Fruit fly (Drosophila melanogaster) whole organism, embryonic: ENCODE measurements around the gene Sfp79B.

Source experiments
- Bgb ChIP-seq: fragments of 200-800 bp; sonication (Bioruptor generic); IDR thresholded peaks from 2 replicates; pipeline ENCODE4 v1.3.6; 2022; ENCODE audit warnings: missing biosample characterization, missing genetic modification characterization; ENCODE audit not compliant: partially characterized antibody
- BtbVII ChIP-seq: fragments of 200-800 bp; sonication (Bioruptor generic); optimal IDR thresholded peaks from 3 replicates; lab custom pipeline; 2017; ENCODE audit warnings: missing biosample characterization, mild to moderate bottlenecking, missing genetic modification characterization
- CG10543 ChIP-seq: fragments of 200-800 bp; sonication (Bioruptor generic); optimal IDR thresholded peaks from 3 replicates; lab custom pipeline; 2017; ENCODE audit warnings: missing biosample characterization, mild to moderate bottlenecking, missing genetic modification characterization, moderate library complexity
- CG10979 ChIP-seq: fragments of 200-800 bp; sonication (Bioruptor generic); optimal IDR thresholded peaks from 2 replicates; lab custom pipeline; 2018; ENCODE audit warnings: missing biosample characterization, mild to moderate bottlenecking, missing genetic modification characterization, moderate library complexity
- CG11456 ChIP-seq: fragments of 200-800 bp; sonication (Bioruptor generic); IDR thresholded peaks from 3 replicates; pipeline ENCODE4 v1.3.6; 2022; ENCODE audit warnings: missing biosample characterization, missing genetic modification characterization
- CG12769 ChIP-seq: fragments of 200-800 bp; sonication (Bioruptor generic); optimal IDR thresholded peaks from 2 replicates; lab custom pipeline; 2019; ENCODE audit warnings: missing biosample characterization, mild to moderate bottlenecking, missing genetic modification characterization, moderate library complexity
- CG12942 ChIP-seq: fragments of 200-800 bp; sonication (Bioruptor generic); optimal IDR thresholded peaks from 3 replicates; lab custom pipeline; 2016; ENCODE audit warnings: missing biosample characterization, missing genetic modification characterization
- CG13775 ChIP-seq: fragments of 200-800 bp; sonication (Bioruptor generic); optimal IDR thresholded peaks from 3 replicates; lab custom pipeline; 2017; ENCODE audit warnings: missing biosample characterization, mild to moderate bottlenecking, missing genetic modification characterization
- CG14710 ChIP-seq: fragments of 200-800 bp; sonication (Bioruptor generic); optimal IDR thresholded peaks from 3 replicates; lab custom pipeline; 2019; ENCODE audit warnings: missing biosample characterization, mild to moderate bottlenecking, missing genetic modification characterization, moderate library complexity
- CG14860 ChIP-seq: fragments of 200-800 bp; sonication (Bioruptor generic); IDR thresholded peaks from 3 replicates; pipeline ENCODE4 v1.3.6; 2022; ENCODE audit warnings: missing biosample characterization, missing genetic modification characterization; ENCODE audit not compliant: partially characterized antibody
- CG15601 ChIP-seq: fragments of 200-800 bp; sonication (Bioruptor generic); optimal IDR thresholded peaks from 3 replicates; lab custom pipeline; 2019; ENCODE audit warnings: missing biosample characterization, mild to moderate bottlenecking, missing genetic modification characterization, moderate library complexity
- CG17612 ChIP-seq: fragments of 200-800 bp; sonication (Bioruptor generic); IDR thresholded peaks from 2 replicates; pipeline ENCODE4 v1.3.6; 2022; ENCODE audit warnings: missing biosample characterization, missing genetic modification characterization
- CG18262 ChIP-seq: fragments of 200-800 bp; optimal IDR thresholded peaks from 3 replicates; lab custom pipeline; 2019; ENCODE audit warnings: missing biosample characterization, mild to moderate bottlenecking, missing genetic modification characterization, moderate library complexity
- CG2199 ChIP-seq: fragments of 200-800 bp; sonication (Bioruptor generic); IDR thresholded peaks from 3 replicates; pipeline ENCODE4 v1.3.6; 2022; ENCODE audit warnings: missing biosample characterization, missing genetic modification characterization
- CG2889 ChIP-seq: fragments of 200-800 bp; sonication (Bioruptor generic); IDR thresholded peaks from 3 replicates; pipeline ENCODE4 v1.3.6; 2022; ENCODE audit warnings: missing biosample characterization, missing genetic modification characterization
- CG30431 ChIP-seq: fragments of 200-800 bp; sonication (Bioruptor generic); optimal IDR thresholded peaks from 2 replicates; lab custom pipeline; 2017; ENCODE audit warnings: missing biosample characterization, missing genetic modification characterization
- CG3065 ChIP-seq: fragments of 200-800 bp; sonication (Bioruptor generic); optimal IDR thresholded peaks from 2 replicates; lab custom pipeline; 2016; ENCODE audit warnings: missing biosample characterization, missing genetic modification characterization
- CG3281 ChIP-seq: fragments of 200-800 bp; sonication (Bioruptor generic); optimal IDR thresholded peaks from 3 replicates; lab custom pipeline; 2017; ENCODE audit warnings: missing biosample characterization, mild to moderate bottlenecking, missing genetic modification characterization
- CG33213 ChIP-seq: fragments of 200-800 bp; sonication (Bioruptor generic); optimal IDR thresholded peaks from 3 replicates; lab custom pipeline; 2016; ENCODE audit warnings: missing biosample characterization, missing genetic modification characterization
- CG4730 ChIP-seq: fragments of 200-800 bp; sonication (Bioruptor generic); IDR thresholded peaks from 2 replicates; pipeline ENCODE4 v1.3.6; 2022; ENCODE audit warnings: missing biosample characterization, missing genetic modification characterization
- CG7928 ChIP-seq: fragments of 200-800 bp; sonication (Bioruptor generic); optimal IDR thresholded peaks from 2 replicates; lab custom pipeline; 2017; ENCODE audit warnings: missing biosample characterization, mild to moderate bottlenecking, missing genetic modification characterization
- CG8765 ChIP-seq: fragments of 200-800 bp; sonication (Bioruptor generic); IDR thresholded peaks from 2 replicates; pipeline ENCODE4 v1.3.6; 2022; ENCODE audit warnings: missing biosample characterization, missing genetic modification characterization
- CG8944 ChIP-seq: fragments of 200-800 bp; sonication (Bioruptor generic); optimal IDR thresholded peaks from 3 replicates; lab custom pipeline; 2016; ENCODE audit warnings: missing biosample characterization, missing genetic modification characterization
- CHES-1-like ChIP-seq: fragments of 200-800 bp; sonication (Bioruptor generic); optimal IDR thresholded peaks from 2 replicates; lab custom pipeline; 2016; ENCODE audit warnings: missing biosample characterization, missing genetic modification characterization
- Dad ChIP-seq: fragments of 200-800 bp; sonication (Bioruptor generic); optimal IDR thresholded peaks from 3 replicates; lab custom pipeline; 2016; ENCODE audit warnings: missing biosample characterization, missing genetic modification characterization
- Gug ChIP-seq: fragments of 200-800 bp; sonication (Bioruptor generic); IDR thresholded peaks from 4 replicates; pipeline ENCODE4 v1.3.6; 2022; ENCODE audit warnings: missing biosample characterization, missing genetic modification characterization
- Jarid2 ChIP-seq: fragments of 200-800 bp; sonication (Bioruptor generic); optimal IDR thresholded peaks from 3 replicates; lab custom pipeline; 2017; ENCODE audit warnings: mild to moderate bottlenecking, missing biosample characterization, missing genetic modification reagents, missing genetic modification characterization
- Lpt ChIP-seq: fragments of >200 bp; optimal IDR thresholded peaks from 2 replicates; lab custom pipeline; 2018; ENCODE audit warnings: missing biosample characterization, missing genetic modification characterization
- Med ChIP-seq: fragments of 200-800 bp; sonication (Bioruptor generic); peaks from one replicate; lab custom pipeline; 2016; ENCODE audit warnings: missing biosample characterization, missing genetic modification characterization, mild to moderate bottlenecking, inconsistent platforms, moderate library complexity
- Mes4 ChIP-seq: fragments of 200-800 bp; sonication (Bioruptor generic); optimal IDR thresholded peaks from 2 replicates; lab custom pipeline; 2016; ENCODE audit warnings: missing biosample characterization, missing genetic modification characterization
- Mrtf ChIP-seq: fragments of 200-800 bp; sonication (Bioruptor generic); IDR thresholded peaks from 3 replicates; pipeline ENCODE4 v1.3.6; 2022; ENCODE audit warnings: missing biosample characterization, missing genetic modification characterization
- NFAT ChIP-seq: fragments of 200-800 bp; sonication (Bioruptor generic); IDR thresholded peaks from 2 replicates; pipeline ENCODE4 v1.3.6; 2022; ENCODE audit warnings: missing biosample characterization, missing genetic modification characterization
- Neu2 ChIP-seq: fragments of 200-800 bp; sonication (Bioruptor generic); optimal IDR thresholded peaks from 3 replicates; lab custom pipeline; 2016; ENCODE audit warnings: missing biosample characterization, missing genetic modification characterization, borderline replicate concordance
- Ravus ChIP-seq: fragments of 200-800 bp; sonication (Bioruptor generic); IDR thresholded peaks from 2 replicates; pipeline ENCODE4 v1.3.6; 2022; ENCODE audit warnings: missing biosample characterization, missing genetic modification characterization
- crp ChIP-seq, 2 experiments: fragments of 200-800 bp; sonication (Bioruptor generic); optimal IDR thresholded peaks; 2 replicates in 1 of 2; 3 replicates in 1 of 2; lab custom pipeline; 2017; ENCODE audit warnings: missing biosample characterization in 2 of 2, missing genetic modification characterization in 2 of 2, mild to moderate bottlenecking in 1 of 2, moderate library complexity in 1 of 2
- da ChIP-seq: fragments of 200-800 bp; sonication (Bioruptor generic); optimal IDR thresholded peaks from 2 replicates; lab custom pipeline; 2016; ENCODE audit warnings: missing biosample characterization, missing genetic modification characterization
- h ChIP-seq: fragments of >200 bp; optimal IDR thresholded peaks from 2 replicates; lab custom pipeline; 2017
- jumu ChIP-seq: fragments of 200-800 bp; sonication (Bioruptor generic); optimal IDR thresholded peaks from 3 replicates; lab custom pipeline; 2016; ENCODE audit warnings: missing biosample characterization, missing genetic modification characterization
- maf-S ChIP-seq: fragments of 200-800 bp; sonication (Bioruptor generic); optimal IDR thresholded peaks from 2 replicates; lab custom pipeline; 2016; ENCODE audit warnings: missing biosample characterization, missing genetic modification characterization
- mirr ChIP-seq: fragments of 200-800 bp; sonication (Bioruptor generic); optimal IDR thresholded peaks from 3 replicates; lab custom pipeline; 2018; ENCODE audit warnings: missing biosample characterization, mild to moderate bottlenecking, missing genetic modification characterization
- oc ChIP-seq: fragments of 200-800 bp; sonication (Bioruptor generic); optimal IDR thresholded peaks from 2 replicates; lab custom pipeline; 2018; ENCODE audit warnings: missing biosample characterization, mild to moderate bottlenecking, missing genetic modification characterization, moderate library complexity
- phol ChIP-seq: fragments of 200-800 bp; sonication (Bioruptor generic); optimal IDR thresholded peaks from 3 replicates; lab custom pipeline; 2018; ENCODE audit warnings: missing biosample characterization, mild to moderate bottlenecking, missing genetic modification characterization, moderate library complexity
- row ChIP-seq: fragments of 200-800 bp; sonication (Bioruptor generic); IDR thresholded peaks from 3 replicates; pipeline ENCODE4 v1.3.6; 2022; ENCODE audit warnings: missing biosample characterization, missing genetic modification characterization
- stc ChIP-seq: fragments of 200-800 bp; sonication (Bioruptor generic); IDR thresholded peaks from 2 replicates; pipeline ENCODE4 v1.3.6; 2022; ENCODE audit warnings: missing biosample characterization, missing genetic modification characterization
- trem ChIP-seq: fragments of 200-800 bp; optimal IDR thresholded peaks from 3 replicates; lab custom pipeline; 2019; ENCODE audit warnings: missing biosample characterization, mild to moderate bottlenecking, missing genetic modification characterization, moderate library complexity
- usp ChIP-seq: fragments of >200 bp; optimal IDR thresholded peaks from 2 replicates; lab custom pipeline; 2017; ENCODE audit warnings: missing biosample characterization, missing genetic modification characterization
- zen ChIP-seq: fragments of 200-800 bp; sonication (Bioruptor generic); optimal IDR thresholded peaks from 3 replicates; lab custom pipeline; 2018; ENCODE audit warnings: missing biosample characterization, mild to moderate bottlenecking, missing genetic modification characterization, moderate library complexity
- zfh1 ChIP-seq: fragments of 200-800 bp; sonication (Bioruptor generic); IDR thresholded peaks from 3 replicates; pipeline ENCODE4 v1.3.6; 2022; ENCODE audit warnings: missing biosample characterization, missing genetic modification characterization

The Sfp79B gene

dm6 chr3L:22065694-22066093, 14.4 kb upstream of the Sfp79B start, which contains the start of gene CG14561 (continued):
- TF ChIP-seq zen (tag; lab: Kevin White, UChicago) (peak; percentile 46), BtbVII (GFP tag; lab: Kevin White, UChicago) (no peak), Bgb (peak; percentile 97), row (GFP tag; lab: Robert Waterston, UW) (peak; percentile 80), mirr (GFP tag; lab: Kevin White, UChicago) (no peak), CG13775 (GFP tag; lab: Kevin White, UChicago) (no peak), trem (tag; lab: Kevin White, UChicago) (peak; percentile 71), CG11456 (peak; percentile 20; the same call in 2 of the 3 replicates), jumu (GFP tag; lab: Kevin White, UChicago) (peak; percentile 8), CG2199 (GFP tag; lab: Robert Waterston, UW) (peak; percentile 100)

DNA sequence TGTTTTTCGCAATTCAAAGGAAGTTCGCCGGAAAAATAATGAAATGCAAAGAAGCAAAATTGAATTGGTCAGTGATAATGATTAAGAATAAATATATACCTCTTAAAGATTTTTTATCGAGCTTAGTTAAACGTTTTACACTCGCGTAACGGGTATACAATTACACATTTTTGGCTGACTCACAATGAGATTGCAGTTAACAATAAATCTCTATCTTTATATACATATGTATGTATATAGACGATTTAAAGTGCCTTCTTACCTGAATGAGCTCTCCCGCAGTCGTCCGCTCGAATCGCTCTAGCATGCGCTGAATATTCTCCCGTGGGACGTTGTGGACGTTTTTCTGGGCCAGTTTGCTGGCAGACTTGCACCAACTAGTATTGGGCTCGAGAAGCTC, 9.6 kb upstream of the Sfp79B start:
- TF ChIP-seq CG10979 (tag; lab: Kevin White, UChicago): no peak
- TF ChIP-seq CG15601 (tag; lab: Kevin White, UChicago): no peak
- TF ChIP-seq maf-S: no peak
- TF ChIP-seq Gug: no peak
- TF ChIP-seq CG4730 (GFP tag; lab: Robert Waterston, UW): no peak
- TF ChIP-seq CG12769 (tag; lab: Kevin White, UChicago): no peak
- TF ChIP-seq h (lab: Kevin White, UChicago): no peak
- TF ChIP-seq Ravus (GFP tag; lab: Robert Waterston, UW): no peak
- TF ChIP-seq NFAT (GFP tag; lab: Robert Waterston, UW): no peak
- no peak for TF ChIP-seq Jarid2 (GFP tag; lab: Kevin White, UChicago)
- TF ChIP-seq CG8765 (GFP tag; lab: Robert Waterston, UW): no peak
- no peak for TF ChIP-seq Mrtf

DNA sequence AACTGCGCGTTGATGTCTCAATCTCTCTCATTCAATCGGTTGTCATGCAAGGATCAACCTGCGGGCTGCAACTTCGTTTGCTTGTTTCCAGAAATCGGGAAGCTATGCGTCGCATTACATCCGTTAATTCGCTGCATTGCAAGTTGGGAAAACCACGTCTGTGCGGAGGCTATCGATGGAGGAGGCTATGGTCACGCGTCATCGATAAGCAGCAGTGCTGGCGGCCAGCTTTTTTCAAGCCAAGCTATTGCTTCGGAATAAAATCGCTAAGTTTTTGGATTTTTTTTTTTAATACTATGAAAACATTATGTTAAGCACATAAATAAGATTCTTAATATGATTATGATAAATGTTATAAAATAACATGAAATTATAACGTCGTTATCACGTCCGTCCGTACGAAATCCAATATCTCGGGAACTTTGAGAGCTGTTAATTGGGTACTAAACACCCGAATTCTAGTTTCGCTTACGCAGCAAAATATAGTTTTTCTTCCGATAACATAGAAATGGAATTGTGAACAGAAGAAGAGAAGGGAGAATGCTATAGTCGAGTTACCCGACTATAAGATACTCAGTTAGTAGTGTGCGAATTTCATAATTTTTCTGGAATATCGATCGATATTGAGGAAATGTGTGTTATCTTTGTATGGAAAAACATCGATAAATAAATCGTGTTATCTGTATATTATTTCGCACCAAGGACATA, 8.3 kb upstream of the Sfp79B start, which contains the start of gene CG7139:
CG7139 (minus strand) TSS at position 162 of the 708 bp plus-strand sequence.
- TF ChIP-seq phol (tag; lab: Kevin White, UChicago) (peak; percentile 8), CG8944 (GFP tag; lab: Kevin White, UChicago) (no peak), CG3281 (GFP tag; lab: Kevin White, UChicago) (no peak), da (GFP tag; lab: Kevin White, UChicago) (no peak), CG33213 (GFP tag; lab: Kevin White, UChicago) (no peak), oc (tag; lab: Kevin White, UChicago) (no peak), CG17612 (GFP tag; lab: Robert Waterston, UW) (no peak), Med (GFP tag; lab: Kevin White, UChicago) (peak; percentile 56), usp (GFP tag; lab: Kevin White, UChicago) (no peak), CHES-1-like (GFP tag; lab: Kevin White, UChicago) (no peak), CG14710 (tag; lab: Kevin White, UChicago) (peak; percentile 49), Mes4 (GFP tag; lab: Kevin White, UChicago) (no peak), Dad (GFP tag; lab: Kevin White, UChicago) (no peak), CG10543 (GFP tag; lab: Kevin White, UChicago) (peak; percentile 45), CG2889 (GFP tag; lab: Robert Waterston, UW) (no peak), maf-S (no peak), CG3065 (GFP tag; lab: Kevin White, UChicago) (no peak), CG7928 (GFP tag; lab: Kevin White, UChicago) (no peak), stc (no peak), Gug (no peak), CG12942 (GFP tag; lab: Kevin White, UChicago) (no peak), zfh1 (GFP tag; lab: Robert Waterston, UW) (no peak), CG30431 (GFP tag; lab: Kevin White, UChicago) (no peak), Neu2 (no peak), Lpt (GFP tag; lab: Kevin White, UChicago) (no peak), crp (GFP tag; optimal IDR thresholded peaks at IDR 0.05; lab: Kevin White, UChicago) (no peak), CG14860 (GFP tag; lab: Robert Waterston, UW) (peak; percentile 62), CG18262 (no peak)
